Worm (Caenorhabditis elegans) whole organism, mixed stage, embryonic: ENCODE measurements around the gene C02E7.7.

ENCODE experiments used
- ceh-43 ChIP-seq: fragments of 200-800 bp; sonication (Bioruptor generic); optimal IDR thresholded peaks from 2 replicates; lab custom pipeline; 2018; ENCODE audit warnings: mild to moderate bottlenecking, missing genetic modification characterization, moderate library complexity, missing compliant biosample characterization
- ces-1 ChIP-seq: fragments of 150-350 bp; optimal IDR thresholded peaks from 2 replicates; lab custom pipeline; 2014; ENCODE audit warnings: missing biosample characterization, missing genetic modification reagents, missing genetic modification characterization
- cnd-1 ChIP-seq: fragments of 200-800 bp; sonication (Bioruptor generic); optimal IDR thresholded peaks from 2 replicates; lab custom pipeline; 2018; ENCODE audit warnings: mild to moderate bottlenecking, missing genetic modification characterization, missing compliant biosample characterization
- elt-3 ChIP-seq: fragments of 150-350 bp; optimal IDR thresholded peaks from 2 replicates; lab custom pipeline; 2014; ENCODE audit warnings: missing biosample characterization, missing genetic modification characterization
- ham-2 ChIP-seq: fragments of 200-800 bp; sonication (Bioruptor generic); optimal IDR thresholded peaks from 2 replicates; lab custom pipeline; 2018; ENCODE audit warnings: mild to moderate bottlenecking, missing genetic modification characterization, missing compliant biosample characterization
- nhr-237 ChIP-seq: fragments of 150-350 bp; optimal IDR thresholded peaks from 2 replicates; lab custom pipeline; 2014; ENCODE audit warnings: missing biosample characterization, missing genetic modification characterization
- nhr-28 ChIP-seq: fragments of 150-350 bp; optimal IDR thresholded peaks from 2 replicates; lab custom pipeline; 2014; ENCODE audit warnings: missing biosample characterization, missing genetic modification characterization
- pha-4 ChIP-seq: fragments of 150-350 bp; optimal IDR thresholded peaks from 2 replicates; lab custom pipeline; 2018; ENCODE audit warnings: missing biosample characterization, missing genetic modification reagents, missing genetic modification characterization
- sem-2 ChIP-seq: fragments of 200-800 bp; sonication (Bioruptor generic); optimal IDR thresholded peaks from 2 replicates; lab custom pipeline; 2018; ENCODE audit warnings: mild to moderate bottlenecking, missing genetic modification characterization, missing compliant biosample characterization
- snpc-4 ChIP-seq: fragments of 150-350 bp; optimal IDR thresholded peaks from 2 replicates; lab custom pipeline; 2014; ENCODE audit warnings: missing biosample characterization, missing genetic modification characterization
- unc-39 ChIP-seq: fragments of 150-350 bp; optimal IDR thresholded peaks from 2 replicates; lab custom pipeline; 2014; ENCODE audit warnings: missing biosample characterization, missing genetic modification characterization
- unc-62 ChIP-seq: fragments of 150-350 bp; optimal IDR thresholded peaks from 2 replicates; lab custom pipeline; 2014; ENCODE audit warnings: missing biosample characterization, missing genetic modification reagents, missing genetic modification characterization

- no peak for TF ChIP-seq ceh-43
- no peak for TF ChIP-seq elt-3 (tag; lab: Kevin White, UChicago)
- TF ChIP-seq pha-4 (tag; lab: Kevin White, UChicago): no peak
- no peak for TF ChIP-seq snpc-4 (tag; lab: Kevin White, UChicago)
- TF ChIP-seq nhr-28 (tag; lab: Kevin White, UChicago): no peak
- no peak for TF ChIP-seq unc-62 (GFP tag; lab: Kevin White, UChicago)
- no peak for TF ChIP-seq ces-1 (GFP tag; lab: Kevin White, UChicago)
- no peak for TF ChIP-seq sem-2 (GFP tag; lab: Kevin White, UChicago)
- TF ChIP-seq ham-2 (GFP tag; lab: Kevin White, UChicago): no peak
- no peak for TF ChIP-seq nhr-237
- no peak for TF ChIP-seq unc-39 (tag; lab: Kevin White, UChicago)
- TF ChIP-seq cnd-1 (tag; lab: Kevin White, UChicago): no peak
These were observed 39.1 kb downstream of the C02E7.7 start, which contains the start of gene T19H12.15 for ce11 chrV:4879251-4879650.
